Fruit fly (Drosophila melanogaster) whole organism, embryonic: Measurements from ENCODE around the gene CG13028.
A peak's percentile ranks its signal among the peaks of the same experiment; 100 is the strongest.

Experiments
- Adf1 ChIP-seq: fragments of 200-800 bp; sonication (Bioruptor generic); IDR thresholded peaks from 2 replicates; pipeline ENCODE4 v1.3.6; 2022; ENCODE audit warnings: missing biosample characterization, missing genetic modification characterization
- Atf-2 ChIP-seq: fragments of 200-800 bp; sonication (Bioruptor generic); optimal IDR thresholded peaks from 2 replicates; lab custom pipeline; 2016; ENCODE audit warnings: missing biosample characterization, missing genetic modification characterization
- CG12391 ChIP-seq: fragments of 200-800 bp; sonication (Bioruptor generic); optimal IDR thresholded peaks from 3 replicates; lab custom pipeline; 2018; ENCODE audit warnings: missing biosample characterization, mild to moderate bottlenecking, missing genetic modification characterization, moderate library complexity
- CG13287 ChIP-seq: fragments of 200-800 bp; sonication (Bioruptor generic); IDR thresholded peaks from 2 replicates; pipeline ENCODE4 v1.3.6; 2022; ENCODE audit warnings: missing biosample characterization, missing genetic modification characterization; ENCODE audit not compliant: partially characterized antibody
- CG13424 ChIP-seq: fragments of 200-800 bp; sonication (Bioruptor generic); optimal IDR thresholded peaks from 2 replicates; lab custom pipeline; 2019; ENCODE audit warnings: missing biosample characterization, mild to moderate bottlenecking, missing genetic modification characterization, moderate library complexity
- CG14710 ChIP-seq: fragments of 200-800 bp; sonication (Bioruptor generic); optimal IDR thresholded peaks from 3 replicates; lab custom pipeline; 2019; ENCODE audit warnings: missing biosample characterization, mild to moderate bottlenecking, missing genetic modification characterization, moderate library complexity
- CG15601 ChIP-seq: fragments of 200-800 bp; sonication (Bioruptor generic); optimal IDR thresholded peaks from 3 replicates; lab custom pipeline; 2019; ENCODE audit warnings: missing biosample characterization, mild to moderate bottlenecking, missing genetic modification characterization, moderate library complexity
- CG17912 ChIP-seq: fragments of 200-800 bp; sonication (Bioruptor generic); optimal IDR thresholded peaks from 2 replicates; lab custom pipeline; 2018; ENCODE audit warnings: missing biosample characterization, mild to moderate bottlenecking, missing genetic modification characterization
- CG1792 ChIP-seq: fragments of 200-800 bp; sonication (Bioruptor generic); optimal IDR thresholded peaks from 2 replicates; lab custom pipeline; 2016; ENCODE audit warnings: missing biosample characterization, missing genetic modification characterization
- CG30431 ChIP-seq: fragments of 200-800 bp; sonication (Bioruptor generic); optimal IDR thresholded peaks from 2 replicates; lab custom pipeline; 2017; ENCODE audit warnings: missing biosample characterization, missing genetic modification characterization
- CG32767 ChIP-seq: fragments of 200-800 bp; sonication (Bioruptor generic); IDR thresholded peaks from 2 replicates; pipeline ENCODE4 v1.3.6; 2022; ENCODE audit warnings: missing biosample characterization, missing genetic modification characterization
- CG6689 ChIP-seq: fragments of 200-800 bp; sonication (Bioruptor generic); IDR thresholded peaks from 2 replicates; pipeline ENCODE4 v1.3.6; 2022; ENCODE audit warnings: missing biosample characterization, missing genetic modification characterization
- CG7271 ChIP-seq: fragments of 200-800 bp; sonication (Bioruptor generic); optimal IDR thresholded peaks from 2 replicates; lab custom pipeline; 2018; ENCODE audit warnings: missing biosample characterization, mild to moderate bottlenecking, missing genetic modification characterization, moderate library complexity
- CG8281 ChIP-seq: fragments of 200-800 bp; sonication (Bioruptor generic); optimal IDR thresholded peaks from 2 replicates; lab custom pipeline; 2018; ENCODE audit warnings: missing biosample characterization, mild to moderate bottlenecking, missing genetic modification characterization, moderate library complexity
- CG9727 ChIP-seq: fragments of 200-800 bp; sonication (Bioruptor generic); optimal IDR thresholded peaks from 3 replicates; lab custom pipeline; 2017; ENCODE audit warnings: missing biosample characterization, mild to moderate bottlenecking, missing genetic modification characterization
- D19A ChIP-seq: fragments of 200-800 bp; optimal IDR thresholded peaks from 3 replicates; lab custom pipeline; 2019; ENCODE audit warnings: missing biosample characterization, mild to moderate bottlenecking, missing genetic modification characterization, moderate library complexity
- HHEX ChIP-seq: fragments of 200-800 bp; sonication (Bioruptor generic); optimal IDR thresholded peaks from 3 replicates; lab custom pipeline; 2017; ENCODE audit warnings: missing biosample characterization, mild to moderate bottlenecking, missing genetic modification characterization, missing genetic modification reagents
- Hr39 ChIP-seq: fragments of >200 bp; optimal IDR thresholded peaks from 2 replicates; lab custom pipeline; 2017
- Kr ChIP-seq: fragments of 200-800 bp; sonication (Bioruptor generic); optimal IDR thresholded peaks from 2 replicates; lab custom pipeline; 2017; ENCODE audit warnings: missing biosample characterization, mild to moderate bottlenecking, missing genetic modification characterization
- MTF-1 ChIP-seq: fragments of 200-800 bp; sonication (Bioruptor generic); optimal IDR thresholded peaks from 2 replicates; lab custom pipeline; 2018; ENCODE audit warnings: missing biosample characterization, mild to moderate bottlenecking, missing genetic modification characterization, borderline replicate concordance
- Myb ChIP-seq: fragments of 200-800 bp; sonication (Bioruptor generic); optimal IDR thresholded peaks from 2 replicates; lab custom pipeline; 2016; ENCODE audit warnings: missing biosample characterization, missing genetic modification characterization
- Oaz ChIP-seq: fragments of 200-800 bp; sonication (Bioruptor generic); IDR thresholded peaks from 2 replicates; pipeline ENCODE4 v1.3.6; 2022; ENCODE audit warnings: missing biosample characterization, missing genetic modification characterization
- Oli ChIP-seq: fragments of 200-800 bp; sonication (Bioruptor generic); optimal IDR thresholded peaks from 2 replicates; lab custom pipeline; 2018; ENCODE audit warnings: missing biosample characterization, mild to moderate bottlenecking, missing genetic modification characterization, moderate library complexity
- Optix ChIP-seq: fragments of 200-800 bp; sonication (Bioruptor generic); IDR thresholded peaks from 3 replicates; pipeline ENCODE4 v1.3.6; 2022; ENCODE audit warnings: missing biosample characterization, missing genetic modification characterization
- PHDP ChIP-seq: fragments of 200-800 bp; sonication (Bioruptor generic); optimal IDR thresholded peaks from 3 replicates; lab custom pipeline; 2018; ENCODE audit warnings: missing biosample characterization, mild to moderate bottlenecking, missing genetic modification characterization, moderate library complexity
- Trl ChIP-seq, 3 experiments: fragments of >200 bp in 2 of 3; fragments of 200-800 bp in 1 of 3; sonication (Bioruptor generic) in 1 of 3; optimal IDR thresholded peaks; 2 replicates in 1 of 3; 3 replicates in 2 of 3; lab custom pipeline; 2016 to 2017; ENCODE audit warnings: missing biosample characterization in 1 of 3, missing genetic modification characterization in 1 of 3
- cad ChIP-seq: fragments of >200 bp; optimal IDR thresholded peaks from 2 replicates; lab custom pipeline; 2017; ENCODE audit warnings: missing biosample characterization, missing genetic modification characterization
- crp ChIP-seq, 2 experiments: fragments of 200-800 bp; sonication (Bioruptor generic); optimal IDR thresholded peaks; 2 replicates in 1 of 2; 3 replicates in 1 of 2; lab custom pipeline; 2017; ENCODE audit warnings: missing biosample characterization in 2 of 2, missing genetic modification characterization in 2 of 2, mild to moderate bottlenecking in 1 of 2, moderate library complexity in 1 of 2
- cwo ChIP-seq: fragments of 200-800 bp; sonication (Bioruptor generic); optimal IDR thresholded peaks from 3 replicates; lab custom pipeline; 2017; ENCODE audit warnings: missing biosample characterization, missing genetic modification characterization, mild to moderate bottlenecking, moderate library complexity, missing genetic modification reagents
- esg ChIP-seq: fragments of 200-800 bp; sonication (Bioruptor generic); conservative IDR thresholded peaks from 2 replicates; pipeline ENCODE4 v1.3.6; 2022; ENCODE audit warnings: missing biosample characterization, missing genetic modification characterization
- eve ChIP-seq, 2 experiments: fragments of >200 bp; optimal IDR thresholded peaks; 2 replicates each; lab custom pipeline; 2017; ENCODE audit warnings: missing biosample characterization in 2 of 2, missing genetic modification characterization in 2 of 2
- gfzf ChIP-seq: fragments of 200-800 bp; sonication (Bioruptor generic); optimal IDR thresholded peaks from 2 replicates; lab custom pipeline; 2016; ENCODE audit warnings: missing biosample characterization, mild to moderate bottlenecking, missing genetic modification characterization, moderate library complexity
- grn ChIP-seq: fragments of 200-800 bp; sonication (Bioruptor generic); optimal IDR thresholded peaks from 3 replicates; lab custom pipeline; 2017; ENCODE audit warnings: missing biosample characterization, missing genetic modification characterization
- hbn ChIP-seq: fragments of 200-800 bp; sonication (Bioruptor generic); IDR thresholded peaks from 2 replicates; pipeline ENCODE4 v1.3.6; 2022; ENCODE audit warnings: missing biosample characterization, missing genetic modification characterization; ENCODE audit not compliant: partially characterized antibody
- hkb ChIP-seq, 2 experiments: fragments of 200-800 bp in 1 of 2; fragments of >200 bp in 1 of 2; sonication (Bioruptor generic) in 1 of 2; IDR thresholded peaks in 1 of 2; optimal IDR thresholded peaks in 1 of 2; 2 replicates each; pipeline versions ENCODE4 v1.3.6 to Lab custom; 2017 to 2022; ENCODE audit warnings: missing biosample characterization in 1 of 2, missing genetic modification characterization in 1 of 2
- ind ChIP-seq: fragments of 200-800 bp; sonication (Bioruptor generic); optimal IDR thresholded peaks from 3 replicates; lab custom pipeline; 2016; ENCODE audit warnings: missing biosample characterization, missing genetic modification characterization
- kay ChIP-seq: fragments of 200-800 bp; sonication (Bioruptor generic); optimal IDR thresholded peaks from 2 replicates; lab custom pipeline; 2016; ENCODE audit warnings: missing biosample characterization, missing genetic modification characterization
- lov ChIP-seq, 2 experiments: fragments of 200-800 bp in 1 of 2; fragments of >200 bp in 1 of 2; sonication (Bioruptor generic) in 1 of 2; IDR thresholded peaks in 1 of 2; optimal IDR thresholded peaks in 1 of 2; 2 replicates in 1 of 2; 3 replicates in 1 of 2; pipeline versions ENCODE4 v1.3.6 to Lab custom; 2017 to 2022; ENCODE audit warnings: missing biosample characterization in 1 of 2, missing genetic modification characterization in 1 of 2
- nom ChIP-seq: fragments of 200-800 bp; sonication (Bioruptor generic); optimal IDR thresholded peaks from 2 replicates; lab custom pipeline; 2017; ENCODE audit warnings: missing biosample characterization, missing genetic modification characterization, mild to moderate bottlenecking, moderate library complexity, missing genetic modification reagents
- onecut ChIP-seq: fragments of 200-800 bp; sonication (Bioruptor generic); IDR thresholded peaks from 2 replicates; pipeline ENCODE4 v1.3.6; 2022; ENCODE audit warnings: missing biosample characterization, missing genetic modification characterization
- pita ChIP-seq: fragments of 200-800 bp; sonication (Bioruptor generic); optimal IDR thresholded peaks from 2 replicates; lab custom pipeline; 2017; ENCODE audit warnings: missing biosample characterization, mild to moderate bottlenecking, missing genetic modification characterization
- row ChIP-seq: fragments of 200-800 bp; sonication (Bioruptor generic); IDR thresholded peaks from 3 replicates; pipeline ENCODE4 v1.3.6; 2022; ENCODE audit warnings: missing biosample characterization, missing genetic modification characterization
- sisA ChIP-seq: fragments of 200-800 bp; sonication (Bioruptor generic); IDR thresholded peaks from 2 replicates; pipeline ENCODE4 v1.3.6; 2022; ENCODE audit warnings: missing biosample characterization, missing genetic modification characterization
- twi ChIP-seq: fragments of 200-800 bp; optimal IDR thresholded peaks from 2 replicates; lab custom pipeline; 2019; ENCODE audit warnings: missing biosample characterization, mild to moderate bottlenecking, missing genetic modification characterization, moderate library complexity
- unc-4 ChIP-seq: fragments of 200-800 bp; sonication (Bioruptor generic); IDR thresholded peaks from 2 replicates; pipeline ENCODE4 v1.3.6; 2022; ENCODE audit warnings: missing biosample characterization, missing genetic modification characterization; ENCODE audit not compliant: partially characterized antibody
- wek ChIP-seq: fragments of 200-800 bp; sonication (Bioruptor generic); optimal IDR thresholded peaks from 3 replicates; lab custom pipeline; 2018; ENCODE audit warnings: missing biosample characterization, mild to moderate bottlenecking, missing genetic modification characterization, moderate library complexity

The CG13028 gene

DNA sequence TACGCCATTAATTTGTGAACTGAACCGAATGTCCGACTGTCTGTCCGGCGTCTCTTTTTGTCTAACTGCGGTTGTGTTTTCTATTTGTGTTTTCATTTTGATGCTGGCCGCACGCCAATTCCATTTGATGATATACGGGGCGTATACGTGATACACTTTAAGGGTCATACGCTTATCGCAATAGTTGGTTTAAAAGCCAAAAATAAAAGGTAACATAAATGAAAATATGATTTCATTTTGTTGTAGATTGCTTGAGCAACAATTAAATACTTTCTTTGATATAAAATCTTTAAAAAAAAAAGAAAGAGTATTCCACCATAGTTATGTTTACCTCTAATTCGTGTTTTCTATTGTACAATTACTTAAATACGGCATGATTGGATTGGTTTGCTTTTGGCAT is 38.0 kb upstream of the CG13028 start (continued):
- TF ChIP-seq CG13287 (GFP tag; lab: Robert Waterston, UW) (no peak), CG12391 (tag; lab: Kevin White, UChicago) (peak; percentile 16), unc-4 (GFP tag; lab: Robert Waterston, UW) (no peak), hkb (optimal IDR thresholded peaks at IDR 0.05; lab: Kevin White, UChicago) (no peak), hkb (GFP tag; IDR thresholded peaks at IDR 0.05; lab: Robert Waterston, UW) (peak; percentile 59; the same call in 1 of the 2 replicates), CG9727 (GFP tag; lab: Kevin White, UChicago) (no peak), twi (no peak), ind (GFP tag; lab: Kevin White, UChicago) (peak; percentile 14), Hr39 (lab: Kevin White, UChicago) (no peak), cwo (GFP tag; lab: Kevin White, UChicago) (peak; percentile 21), row (GFP tag; lab: Robert Waterston, UW) (peak; percentile 68), CG13424 (peak; percentile 26)

DNA sequence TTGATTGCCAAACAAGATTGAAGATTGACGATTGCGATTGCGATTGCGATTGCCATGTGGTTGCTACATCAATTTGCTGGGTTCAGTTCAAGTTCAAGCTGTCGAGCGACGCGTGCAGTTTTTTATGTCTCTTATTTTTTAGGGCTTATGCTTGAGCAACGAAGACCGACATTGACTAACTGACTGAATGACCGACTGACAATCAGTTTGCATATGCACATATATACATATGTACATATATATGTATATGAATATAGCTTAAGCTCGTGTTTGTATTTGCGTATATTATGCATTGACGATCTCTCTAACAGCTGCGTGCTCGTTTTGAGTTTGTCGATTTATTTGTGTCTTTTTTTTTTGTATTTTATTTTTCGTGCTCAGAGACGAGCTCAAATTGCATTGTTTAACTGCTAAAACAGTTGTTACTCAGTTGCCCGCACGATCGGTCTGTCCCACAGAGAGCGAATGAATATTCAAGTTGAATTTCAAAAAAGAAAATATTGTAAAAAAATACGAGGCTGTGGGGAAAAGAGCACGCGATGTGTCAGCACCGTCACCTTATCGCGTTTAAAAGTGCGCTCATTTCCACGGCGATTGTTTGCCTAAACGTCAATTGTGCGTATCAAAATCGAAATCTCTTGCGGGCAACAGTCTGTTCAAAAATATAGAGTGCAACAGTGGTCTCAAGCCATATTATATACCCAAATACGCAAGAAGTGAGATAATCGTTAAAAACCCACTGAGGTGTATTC is 36.7 kb upstream of the CG13028 start:
- no peak for TF ChIP-seq CG30431
- TF ChIP-seq CG8281 (tag; lab: Kevin White, UChicago) = peak; percentile 98
- no peak for TF ChIP-seq pita (GFP tag; lab: Kevin White, UChicago)
- TF ChIP-seq crp (GFP tag; optimal IDR thresholded peaks at IDR 0.05; lab: Kevin White, UChicago) = no peak
- TF ChIP-seq nom (GFP tag; lab: Kevin White, UChicago) = no peak
- 0 out of 3 replicates have a peak, but pooled peaks have one; percentile 10 for TF ChIP-seq row (GFP tag; lab: Robert Waterston, UW)
- no peak for TF ChIP-seq hbn (GFP tag; lab: Robert Waterston, UW)
- TF ChIP-seq Myb (GFP tag; lab: Kevin White, UChicago) = no peak
- no peak for TF ChIP-seq wek
- TF ChIP-seq CG14710 (tag; lab: Kevin White, UChicago) = no peak
- no peak for TF ChIP-seq gfzf
- TF ChIP-seq grn (GFP tag; lab: Kevin White, UChicago) = peak; percentile 58
- TF ChIP-seq esg (GFP tag; lab: Robert Waterston, UW) = no peak
- no peak for TF ChIP-seq kay (GFP tag; lab: Kevin White, UChicago)
- TF ChIP-seq CG15601 = no peak
- TF ChIP-seq PHDP = no peak
- TF ChIP-seq Oli (tag; lab: Kevin White, UChicago) = peak; percentile 14
- TF ChIP-seq cad = no peak
- no peak for TF ChIP-seq onecut
- TF ChIP-seq sisA (GFP tag; lab: Robert Waterston, UW) = no peak
- TF ChIP-seq Kr (GFP tag; lab: Kevin White, UChicago) = no peak
- no peak for TF ChIP-seq Atf-2 (GFP tag; lab: Kevin White, UChicago)
- TF ChIP-seq MTF-1 = no peak
- no peak for TF ChIP-seq Trl (optimal IDR thresholded peaks at IDR 0.05; lab: Kevin White, UChicago)
- TF ChIP-seq Trl (GFP tag; optimal IDR thresholded peaks at IDR 0.05; lab: Kevin White, UChicago) = no peak
- peak in 1 of 2 experiments; percentile 42 for TF ChIP-seq eve (GFP tag; optimal IDR thresholded peaks at IDR 0.05; lab: Kevin White, UChicago)
- no peak for TF ChIP-seq CG17912 (GFP tag; lab: Kevin White, UChicago)
- TF ChIP-seq CG6689 (GFP tag; lab: Robert Waterston, UW) = peak; percentile 41; the same call in 1 of the 2 replicates
- TF ChIP-seq CG32767 (GFP tag; lab: Robert Waterston, UW) = no peak
- TF ChIP-seq Oaz (GFP tag; lab: Robert Waterston, UW) = no peak
- no peak for TF ChIP-seq Optix (GFP tag; lab: Robert Waterston, UW)
- no peak for TF ChIP-seq Adf1 (GFP tag; lab: Robert Waterston, UW)
- no peak for TF ChIP-seq CG7271
- no peak for TF ChIP-seq HHEX (GFP tag; lab: Kevin White, UChicago)
- no peak for TF ChIP-seq CG1792 (GFP tag; lab: Kevin White, UChicago)
- no peak for TF ChIP-seq D19A
- no peak for TF ChIP-seq lov (optimal IDR thresholded peaks at IDR 0.05; lab: Kevin White, UChicago)
- TF ChIP-seq lov (GFP tag; IDR thresholded peaks at IDR 0.05; lab: Robert Waterston, UW) = no peak
